Fruit fly (Drosophila melanogaster) whole organism, pupa: Measurements from ENCODE around the gene CG31029.
A peak's percentile ranks its signal among the peaks of the same experiment; 100 is the strongest.

Experiments
- CG10348 ChIP-seq: fragments of 200-800 bp; sonication (Bioruptor generic); IDR thresholded peaks from 2 replicates; pipeline ENCODE4 v1.3.6; 2022; ENCODE audit warnings: missing biosample characterization, missing genetic modification characterization
- CG12605 ChIP-seq: fragments of 200-800 bp; sonication (Bioruptor generic); IDR thresholded peaks from 2 replicates; pipeline ENCODE4 v1.3.6; 2022; ENCODE audit warnings: missing biosample characterization, missing genetic modification characterization
- CG13204 ChIP-seq: fragments of 200-800 bp; sonication (Bioruptor generic); optimal IDR thresholded peaks from 2 replicates; lab custom pipeline; 2018; ENCODE audit warnings: missing biosample characterization, mild to moderate bottlenecking, missing genetic modification characterization, moderate library complexity
- CG14655 ChIP-seq: fragments of 200-800 bp; sonication (Bioruptor generic); optimal IDR thresholded peaks from 3 replicates; lab custom pipeline; 2017; ENCODE audit warnings: mild to moderate bottlenecking, missing biosample characterization, missing genetic modification reagents, missing genetic modification characterization
- CG15710 ChIP-seq: fragments of 200-800 bp; sonication (Bioruptor generic); optimal IDR thresholded peaks from 2 replicates; lab custom pipeline; 2018; ENCODE audit warnings: missing biosample characterization, mild to moderate bottlenecking, missing genetic modification characterization, moderate library complexity
- CG17806 ChIP-seq: fragments of 200-800 bp; sonication (Bioruptor generic); optimal IDR thresholded peaks from 2 replicates; lab custom pipeline; 2018; ENCODE audit warnings: missing biosample characterization, mild to moderate bottlenecking, missing genetic modification characterization, moderate library complexity
- CG32121 ChIP-seq: fragments of 200-800 bp; sonication (Bioruptor generic); IDR thresholded peaks from 2 replicates; pipeline ENCODE4 v1.3.6; 2022; ENCODE audit warnings: missing biosample characterization, missing genetic modification characterization
- CG34367 ChIP-seq: fragments of 200-800 bp; sonication (Bioruptor generic); optimal IDR thresholded peaks from 2 replicates; lab custom pipeline; 2018; ENCODE audit warnings: missing biosample characterization, mild to moderate bottlenecking, missing genetic modification characterization
- CG4496 ChIP-seq: fragments of 200-800 bp; sonication (Bioruptor generic); IDR thresholded peaks from 3 replicates; pipeline ENCODE4 v1.3.6; 2022; ENCODE audit warnings: missing biosample characterization, missing genetic modification characterization
- CG8159 ChIP-seq: fragments of 200-800 bp; sonication (Bioruptor generic); optimal IDR thresholded peaks from 3 replicates; lab custom pipeline; 2018; ENCODE audit warnings: missing biosample characterization, mild to moderate bottlenecking, missing genetic modification characterization, moderate library complexity
- CG8301 ChIP-seq: fragments of 200-800 bp; sonication (Bioruptor generic); optimal IDR thresholded peaks from 2 replicates; lab custom pipeline; 2018; ENCODE audit warnings: missing biosample characterization, mild to moderate bottlenecking, missing genetic modification characterization
- CG9948 ChIP-seq: fragments of 200-800 bp; sonication (Bioruptor generic); optimal IDR thresholded peaks from 2 replicates; lab custom pipeline; 2018; ENCODE audit warnings: missing biosample characterization, mild to moderate bottlenecking, missing genetic modification characterization, moderate library complexity
- D1 ChIP-seq: fragments of 200-800 bp; sonication (Bioruptor generic); optimal IDR thresholded peaks from 2 replicates; lab custom pipeline; 2018; ENCODE audit warnings: missing biosample characterization, mild to moderate bottlenecking, missing genetic modification characterization, moderate library complexity
- EcR ChIP-seq: fragments of 200-800 bp; sonication (Bioruptor generic); optimal IDR thresholded peaks from 3 replicates; lab custom pipeline; 2019; ENCODE audit warnings: missing biosample characterization, missing genetic modification characterization, mild to moderate bottlenecking, moderate library complexity, missing genetic modification reagents
- Ets98B ChIP-seq: fragments of 200-800 bp; sonication (Bioruptor generic); IDR thresholded peaks from 2 replicates; pipeline ENCODE4 v1.3.6; 2022; ENCODE audit warnings: missing biosample characterization, missing genetic modification characterization
- Pif1A ChIP-seq: fragments of 200-800 bp; sonication (Bioruptor generic); optimal IDR thresholded peaks from 3 replicates; lab custom pipeline; 2016; ENCODE audit warnings: missing biosample characterization, missing genetic modification characterization
- Pif1B ChIP-seq: fragments of 200-800 bp; sonication (Bioruptor generic); optimal IDR thresholded peaks from 3 replicates; lab custom pipeline; 2016; ENCODE audit warnings: missing biosample characterization, missing genetic modification characterization
- Snoo ChIP-seq: fragments of 200-800 bp; sonication (Bioruptor generic); optimal IDR thresholded peaks from 3 replicates; lab custom pipeline; 2017; ENCODE audit warnings: missing biosample characterization, mild to moderate bottlenecking, missing genetic modification characterization, inconsistent platforms
- fd96Ca ChIP-seq: fragments of 200-800 bp; sonication (Bioruptor generic); IDR thresholded peaks from 3 replicates; pipeline ENCODE4 v1.3.6; 2022; ENCODE audit warnings: missing biosample characterization, missing genetic modification characterization
- gl ChIP-seq: fragments of 200-800 bp; sonication (Bioruptor generic); optimal IDR thresholded peaks from 2 replicates; lab custom pipeline; 2018; ENCODE audit warnings: missing biosample characterization, mild to moderate bottlenecking, missing genetic modification characterization
- rn ChIP-seq: fragments of 200-800 bp; sonication (Bioruptor generic); IDR thresholded peaks from 2 replicates; pipeline ENCODE4 v1.3.6; 2022; ENCODE audit warnings: missing biosample characterization, missing genetic modification characterization

Gene CG31029

dm6 chr3R:30163228-30163627, 31.0 kb upstream of the CG31029 start:
- no peak for TF ChIP-seq rn (GFP tag; lab: Robert Waterston, UW)
- TF ChIP-seq Ets98B: peak; percentile 32; the same call in 1 of the 2 replicates

dm6 chr3R:30160312-30160942, 28.2 kb upstream of the CG31029 start, which contains the start of gene CG11498:
Gene CG11498 (minus strand): TSS chr3R:30160473.
- TF ChIP-seq CG12605 (GFP tag; lab: Robert Waterston, UW): peak; percentile 24; the same call in 1 of the 2 replicates
- TF ChIP-seq CG8159 (tag; lab: Kevin White, UChicago): no peak
- TF ChIP-seq CG8301: no peak
- no peak for TF ChIP-seq CG17806 (tag; lab: Kevin White, UChicago)
- TF ChIP-seq CG4496 (GFP tag; lab: Robert Waterston, UW): peak; percentile 76
- TF ChIP-seq rn (GFP tag; lab: Robert Waterston, UW): no peak
- TF ChIP-seq Snoo (tag; lab: Kevin White, UChicago): no peak
- TF ChIP-seq CG32121 (GFP tag; lab: Robert Waterston, UW): peak; percentile 46
- peak; percentile 33 for TF ChIP-seq CG14655 (GFP tag; lab: Kevin White, UChicago)
- TF ChIP-seq CG9948: no peak
- no peak for TF ChIP-seq D1 (tag; lab: Kevin White, UChicago)
- TF ChIP-seq CG34367 (tag; lab: Kevin White, UChicago): no peak
- TF ChIP-seq CG13204 (GFP tag; lab: Kevin White, UChicago): peak; percentile 36
- peak; percentile 30 for TF ChIP-seq Pif1B
- no peak for TF ChIP-seq CG10348
- TF ChIP-seq Ets98B: peak; percentile 59; the same call in 1 of the 2 replicates
- no peak for TF ChIP-seq gl (tag; lab: Kevin White, UChicago)
- 0 out of 3 replicates have a peak, but pooled peaks have one; percentile 27 for TF ChIP-seq fd96Ca (GFP tag; lab: Robert Waterston, UW)
- peak; percentile 38 for TF ChIP-seq Pif1A (GFP tag; lab: Kevin White, UChicago)
- no peak for TF ChIP-seq EcR (GFP tag; lab: Kevin White, UChicago)
- TF ChIP-seq CG15710 (tag; lab: Kevin White, UChicago): no peak

- no peak for TF ChIP-seq D1 (tag; lab: Kevin White, UChicago)
- TF ChIP-seq CG4496 (GFP tag; lab: Robert Waterston, UW): peak; percentile 17; the same call in 1 of the 3 replicates
- TF ChIP-seq CG15710 (tag; lab: Kevin White, UChicago): no peak
These were observed 21.7 kb upstream of the CG31029 start for dm6 chr3R:30153864-30154263.

- TF ChIP-seq CG14655 (GFP tag; lab: Kevin White, UChicago): peak; percentile 67
- TF ChIP-seq CG15710 (tag; lab: Kevin White, UChicago): peak; percentile 75
- peak; percentile 90 for TF ChIP-seq CG4496 (GFP tag; lab: Robert Waterston, UW)
- TF ChIP-seq CG13204 (GFP tag; lab: Kevin White, UChicago): peak; percentile 30
- peak; percentile 56; the same call in 1 of the 2 replicates for TF ChIP-seq CG12605 (GFP tag; lab: Robert Waterston, UW)
- peak; percentile 78 for TF ChIP-seq CG8159 (tag; lab: Kevin White, UChicago)
- TF ChIP-seq CG9948: peak; percentile 61
- no peak for TF ChIP-seq CG10348
- TF ChIP-seq Pif1B: peak; percentile 50
- no peak for TF ChIP-seq Snoo (tag; lab: Kevin White, UChicago)
- peak; percentile 74 for TF ChIP-seq CG17806 (tag; lab: Kevin White, UChicago)
- TF ChIP-seq CG34367 (tag; lab: Kevin White, UChicago): peak; percentile 58
- TF ChIP-seq EcR (GFP tag; lab: Kevin White, UChicago): no peak
- peak; percentile 10 for TF ChIP-seq Pif1A (GFP tag; lab: Kevin White, UChicago)
- peak; percentile 58 for TF ChIP-seq rn (GFP tag; lab: Robert Waterston, UW)
- peak; percentile 35 for TF ChIP-seq gl (tag; lab: Kevin White, UChicago)
- TF ChIP-seq Ets98B: peak; percentile 82
- peak; percentile 63 for TF ChIP-seq CG8301
- peak; percentile 74; the same call in 2 of the 3 replicates for TF ChIP-seq fd96Ca (GFP tag; lab: Robert Waterston, UW)
- TF ChIP-seq CG32121 (GFP tag; lab: Robert Waterston, UW): peak; percentile 78
- TF ChIP-seq D1 (tag; lab: Kevin White, UChicago): peak; percentile 3
- TF ChIP-seq, all 21 proteins: peak for 18
These were observed 19.3 kb upstream of the CG31029 start, which contains the start of gene CG15529 for dm6 chr3R:30151300-30152109. Gene CG15529 (plus strand): TSS chr3R:30152059.

dm6 chr3R:30150602-30151001, 18.4 kb upstream of the CG31029 start:
- TF ChIP-seq CG10348 (no peak), CG34367 (tag; lab: Kevin White, UChicago) (no peak), CG14655 (GFP tag; lab: Kevin White, UChicago) (no peak), CG32121 (GFP tag; lab: Robert Waterston, UW) (no peak), CG17806 (tag; lab: Kevin White, UChicago) (no peak), CG8159 (tag; lab: Kevin White, UChicago) (no peak), D1 (tag; lab: Kevin White, UChicago) (no peak), CG4496 (GFP tag; lab: Robert Waterston, UW) (no peak), gl (tag; lab: Kevin White, UChicago) (no peak)
